Worm (Caenorhabditis elegans) whole organism, L4 larva: ENCODE data around the gene F11D5.1.

Source experiments
- F10B5.3 ChIP-seq: sonication (generic microtip); optimal IDR thresholded peaks from 2 replicates; lab custom pipeline; 2016; ENCODE audit warnings: mild to moderate bottlenecking, missing genetic modification characterization, missing compliant biosample characterization
- F26F4.8 ChIP-seq: fragments of 200-800 bp; sonication (Bioruptor generic); conservative IDR thresholded peaks from 2 replicates; pipeline ENCODE4 v1.3.6; 2022; ENCODE audit warnings: missing genetic modification characterization, missing compliant biosample characterization
- F44E2.7 ChIP-seq: fragments of 200-800 bp; sonication (Bioruptor generic); IDR thresholded peaks from 2 replicates; pipeline ENCODE4 v2.1.2; 2022; ENCODE audit warnings: missing genetic modification characterization, missing compliant biosample characterization
- F49E8.2 ChIP-seq: sonication (generic microtip); optimal IDR thresholded peaks from 2 replicates; lab custom pipeline; 2016; ENCODE audit warnings: missing compliant biosample characterization, mild to moderate bottlenecking, missing genetic modification characterization, borderline replicate concordance
- T20F7.1 ChIP-seq: fragments of 200-800 bp; sonication (Bioruptor generic); optimal IDR thresholded peaks from 2 replicates; lab custom pipeline; 2018; ENCODE audit warnings: mild to moderate bottlenecking, missing genetic modification characterization, missing compliant biosample characterization
- T26A8.4 ChIP-seq: fragments of 200-800 bp; sonication (Bioruptor generic); IDR thresholded peaks from 2 replicates; pipeline ENCODE4 v1.3.6; 2022; ENCODE audit warnings: missing genetic modification characterization, missing compliant biosample characterization
- Y105C5A.15 ChIP-seq: fragments of 200-800 bp; sonication (Bioruptor generic); IDR thresholded peaks from 2 replicates; pipeline ENCODE4 v1.3.6; 2022; ENCODE audit warnings: missing genetic modification characterization, missing compliant biosample characterization
- Y48G9A.11 ChIP-seq: fragments of 200-800 bp; sonication (Bioruptor generic); IDR thresholded peaks from 2 replicates; pipeline ENCODE4 v1.3.6; 2022; ENCODE audit warnings: missing genetic modification reagents, missing genetic modification characterization, missing compliant biosample characterization
- Y5F2A.4 ChIP-seq: fragments of 200-800 bp; sonication (Bioruptor generic); optimal IDR thresholded peaks from 2 replicates; lab custom pipeline; 2018; ENCODE audit warnings: mild to moderate bottlenecking, missing genetic modification characterization, missing compliant biosample characterization
- Y75B8A.6 ChIP-seq: fragments of 200-800 bp; sonication (Bioruptor generic); IDR thresholded peaks from 2 replicates; pipeline ENCODE4 v1.3.6; 2022; ENCODE audit warnings: missing genetic modification reagents, missing genetic modification characterization, missing compliant biosample characterization
- aly-2 ChIP-seq: sonication (generic microtip); optimal IDR thresholded peaks from 2 replicates; lab custom pipeline; 2018; ENCODE audit warnings: missing biosample characterization, missing genetic modification characterization
- arid-1 ChIP-seq: fragments of 200-800 bp; sonication (Bioruptor generic); conservative IDR thresholded peaks from 2 replicates; pipeline ENCODE4 v1.3.6; 2022; ENCODE audit warnings: missing genetic modification reagents, missing genetic modification characterization, missing compliant biosample characterization
- ceh-28 ChIP-seq: fragments of 150-350 bp; optimal IDR thresholded peaks from 2 replicates; lab custom pipeline; 2014; ENCODE audit warnings: missing biosample characterization, missing genetic modification reagents, missing genetic modification characterization
- ceh-62 ChIP-seq: sonication (generic microtip); optimal IDR thresholded peaks from 2 replicates; lab custom pipeline; 2017; ENCODE audit warnings: missing biosample characterization, missing genetic modification characterization
- ceh-82 ChIP-seq: sonication (generic microtip); optimal IDR thresholded peaks from 2 replicates; lab custom pipeline; 2017; ENCODE audit warnings: missing biosample characterization, missing genetic modification characterization
- daf-12 ChIP-seq: fragments of 150-350 bp; optimal IDR thresholded peaks from 2 replicates; lab custom pipeline; 2014; ENCODE audit warnings: missing biosample characterization, missing genetic modification reagents, missing genetic modification characterization
- daf-19 ChIP-seq: fragments of 200-800 bp; sonication (Bioruptor generic); conservative IDR thresholded peaks from 2 replicates; pipeline ENCODE4 v1.3.6; 2022; ENCODE audit warnings: missing genetic modification characterization, missing compliant biosample characterization
- dmd-6 ChIP-seq: fragments of 200-800 bp; sonication (Bioruptor generic); IDR thresholded peaks from 2 replicates; pipeline ENCODE4 v1.3.6; 2022; ENCODE audit warnings: missing genetic modification reagents, missing genetic modification characterization, missing compliant biosample characterization
- dmd-8 ChIP-seq: fragments of 200-800 bp; sonication (Bioruptor generic); IDR thresholded peaks from 2 replicates; pipeline ENCODE4 v1.3.6; 2022; ENCODE audit warnings: missing genetic modification characterization, missing compliant biosample characterization
- duxl-1 ChIP-seq: sonication (generic microtip); optimal IDR thresholded peaks from 2 replicates; lab custom pipeline; 2016; ENCODE audit warnings: mild to moderate bottlenecking, missing genetic modification characterization, moderate library complexity, missing compliant biosample characterization; ENCODE audit not compliant: poor library complexity
- egl-27 ChIP-seq: sonication (generic microtip); optimal IDR thresholded peaks from 3 replicates; lab custom pipeline; 2017; ENCODE audit warnings: missing biosample characterization, missing genetic modification reagents, missing genetic modification characterization
- egl-43 ChIP-seq: fragments of 200-800 bp; sonication (Bioruptor generic); IDR thresholded peaks from 2 replicates; pipeline ENCODE4 v1.3.6; 2022; ENCODE audit warnings: missing genetic modification reagents, missing genetic modification characterization, missing compliant biosample characterization
- fos-1 ChIP-seq: fragments of 150-350 bp; optimal IDR thresholded peaks from 2 replicates; lab custom pipeline; 2014; ENCODE audit warnings: missing biosample characterization, missing genetic modification characterization
- hif-1 ChIP-seq, 2 experiments: sonication (generic microtip); optimal IDR thresholded peaks; 2 replicates each; lab custom pipeline; 2016 to 2017; ENCODE audit warnings: missing compliant biosample characterization in 2 of 2, missing genetic modification characterization in 2 of 2, missing genetic modification reagents in 2 of 2, missing genotype in 2 of 2, mild to moderate bottlenecking in 1 of 2
- hlh-11 ChIP-seq: fragments of 200-800 bp; sonication (Bioruptor generic); optimal IDR thresholded peaks from 2 replicates; lab custom pipeline; 2018; ENCODE audit warnings: mild to moderate bottlenecking, missing genetic modification characterization, missing compliant biosample characterization
- hlh-30 ChIP-seq: sonication (generic microtip); optimal IDR thresholded peaks from 2 replicates; lab custom pipeline; 2017; ENCODE audit warnings: antibody characterized with exemption, mild to moderate bottlenecking, missing genetic modification characterization, missing compliant biosample characterization; ENCODE audit not compliant: insufficient read depth
- hmg-1.1 ChIP-seq: fragments of 200-800 bp; sonication (Bioruptor generic); IDR thresholded peaks from 2 replicates; pipeline ENCODE4 v1.3.6; 2022; ENCODE audit warnings: missing genetic modification reagents, missing genetic modification characterization, missing compliant biosample characterization
- lin-13 ChIP-seq: fragments of 150-350 bp; optimal IDR thresholded peaks from 2 replicates; lab custom pipeline; 2014; ENCODE audit warnings: missing biosample characterization, missing genetic modification reagents, missing genetic modification characterization
- lin-15B ChIP-seq: fragments of 150-350 bp; sonication (generic microtip); optimal IDR thresholded peaks from 3 replicates; lab custom pipeline; 2014; ENCODE audit warnings: missing biosample characterization, missing genetic modification characterization
- lin-29 ChIP-seq: fragments of 200-800 bp; sonication (Bioruptor generic); IDR thresholded peaks from 2 replicates; pipeline ENCODE4 v1.3.6; 2022; ENCODE audit warnings: missing genetic modification reagents, missing genetic modification characterization, missing compliant biosample characterization
- lin-38 ChIP-seq: fragments of 200-800 bp; sonication (Bioruptor generic); IDR thresholded peaks from 2 replicates; pipeline ENCODE4 v1.3.6; 2022; ENCODE audit warnings: missing genetic modification reagents, missing genetic modification characterization, missing compliant biosample characterization
- mep-1 ChIP-seq: fragments of 150-350 bp; sonication (generic microtip); optimal IDR thresholded peaks from 3 replicates; lab custom pipeline; 2014; ENCODE audit warnings: missing biosample characterization, missing genetic modification characterization
- mxl-2 ChIP-seq: fragments of 200-800 bp; sonication (Bioruptor generic); conservative IDR thresholded peaks from 2 replicates; pipeline ENCODE4 v1.3.6; 2022; ENCODE audit warnings: missing genetic modification reagents, missing genetic modification characterization, missing compliant biosample characterization
- nhr-11 ChIP-seq: fragments of 150-350 bp; optimal IDR thresholded peaks from 2 replicates; lab custom pipeline; 2014; ENCODE audit warnings: missing biosample characterization, missing genetic modification characterization
- nhr-25 ChIP-seq: sonication (generic microtip); optimal IDR thresholded peaks from 2 replicates; lab custom pipeline; 2017; ENCODE audit warnings: missing genetic modification characterization, mild to moderate bottlenecking, missing compliant biosample characterization, antibody characterized with exemption, moderate library complexity, borderline replicate concordance; ENCODE audit not compliant: insufficient read depth
- nhr-28 ChIP-seq: fragments of 150-350 bp; optimal IDR thresholded peaks from 2 replicates; lab custom pipeline; 2014; ENCODE audit warnings: missing biosample characterization, missing genetic modification characterization
- nhr-41 ChIP-seq: fragments of 200-800 bp; sonication (Bioruptor generic); IDR thresholded peaks from 2 replicates; pipeline ENCODE4 v1.3.6; 2022; ENCODE audit warnings: missing genetic modification reagents, missing genetic modification characterization, missing compliant biosample characterization
- nhr-42 ChIP-seq: fragments of 200-800 bp; sonication (Bioruptor generic); IDR thresholded peaks from 2 replicates; pipeline ENCODE4 v1.3.6; 2022; ENCODE audit warnings: missing genetic modification characterization, missing compliant biosample characterization
- nhr-48 ChIP-seq: sonication (generic microtip); optimal IDR thresholded peaks from 2 replicates; lab custom pipeline; 2016; ENCODE audit warnings: mild to moderate bottlenecking, missing genetic modification characterization, missing compliant biosample characterization
- saeg-2 ChIP-seq: fragments of 200-800 bp; sonication (Bioruptor generic); IDR thresholded peaks from 2 replicates; pipeline ENCODE4 v1.3.6; 2022; ENCODE audit warnings: missing genetic modification reagents, missing genetic modification characterization, missing compliant biosample characterization
- set-16 ChIP-seq: fragments of 200-800 bp; sonication (Bioruptor generic); IDR thresholded peaks from 2 replicates; pipeline ENCODE4 v1.3.6; 2022; ENCODE audit warnings: missing genetic modification reagents, missing genetic modification characterization, missing compliant biosample characterization
- skn-1 ChIP-seq: fragments of 150-350 bp; optimal IDR thresholded peaks from 2 replicates; lab custom pipeline; 2014; ENCODE audit warnings: missing biosample characterization, missing genetic modification characterization
- snpc-1.2 ChIP-seq: fragments of 200-800 bp; sonication (Bioruptor generic); IDR thresholded peaks from 2 replicates; pipeline ENCODE4 v1.3.6; 2022; ENCODE audit warnings: missing genetic modification reagents, missing genetic modification characterization, missing compliant biosample characterization
- spr-1 ChIP-seq: sonication (generic microtip); optimal IDR thresholded peaks from 2 replicates; lab custom pipeline; 2016; ENCODE audit warnings: mild to moderate bottlenecking, missing genetic modification characterization, missing compliant biosample characterization
- spr-3 ChIP-seq: fragments of 200-800 bp; sonication (Bioruptor generic); optimal IDR thresholded peaks from 2 replicates; lab custom pipeline; 2018; ENCODE audit warnings: mild to moderate bottlenecking, missing genetic modification characterization, missing compliant biosample characterization
- zag-1 ChIP-seq: fragments of 150-350 bp; optimal IDR thresholded peaks from 2 replicates; lab custom pipeline; 2014; ENCODE audit warnings: missing biosample characterization, missing genetic modification characterization
- zfp-3 ChIP-seq: fragments of 200-800 bp; sonication (Bioruptor generic); conservative IDR thresholded peaks from 2 replicates; pipeline ENCODE4 v1.3.6; 2022; ENCODE audit warnings: missing genetic modification reagents, missing genetic modification characterization, missing compliant biosample characterization
- zip-11 ChIP-seq: fragments of 200-800 bp; sonication (Bioruptor generic); IDR thresholded peaks from 2 replicates; pipeline ENCODE4 v1.3.6; 2022; ENCODE audit warnings: missing genetic modification characterization, missing compliant biosample characterization
- zip-2 ChIP-seq: fragments of 150-350 bp; optimal IDR thresholded peaks from 2 replicates; lab custom pipeline; 2014; ENCODE audit warnings: missing biosample characterization, missing genetic modification characterization
- ztf-11 ChIP-seq: fragments of 150-350 bp; optimal IDR thresholded peaks from 2 replicates; lab custom pipeline; 2014; ENCODE audit warnings: missing biosample characterization, missing genetic modification characterization
- ztf-7 ChIP-seq: fragments of 150-350 bp; optimal IDR thresholded peaks from 2 replicates; lab custom pipeline; 2014; ENCODE audit warnings: missing biosample characterization, missing genetic modification characterization

Gene F11D5.1

DNA sequence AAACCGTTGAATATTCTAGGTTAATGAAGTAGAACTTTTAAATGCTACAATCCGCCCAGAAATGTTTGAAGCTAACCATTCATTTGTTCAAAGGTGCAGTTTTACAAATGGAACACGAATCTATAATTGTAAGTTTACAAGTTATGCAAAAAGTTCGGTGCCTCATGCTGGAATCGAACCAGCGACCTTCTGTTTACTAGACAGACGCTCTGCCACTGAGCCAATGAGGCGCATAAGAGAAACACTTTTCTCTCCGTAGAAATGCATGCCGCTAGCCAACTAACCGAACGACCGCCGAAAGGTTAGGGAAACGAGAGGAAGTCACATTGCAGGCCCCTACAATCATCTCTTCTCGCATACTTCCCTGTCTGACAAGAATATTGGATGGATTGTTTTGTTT, 38.3 kb downstream of the F11D5.1 start (continued):
- TF ChIP-seq dmd-8 (peak; percentile 92), spr-1 (tag; lab: Kevin White, UChicago) (peak; percentile 29), lin-38 (GFP tag; lab: Robert Waterston, UW) (no peak), mxl-2 (GFP tag; lab: Robert Waterston, UW) (peak; percentile 70; the same call in 1 of the 2 replicates), Y75B8A.6 (no peak), Y5F2A.4 (GFP tag; lab: Kevin White, UChicago) (peak; percentile 62), zip-2 (tag; lab: Kevin White, UChicago) (no peak), hlh-11 (tag; lab: Kevin White, UChicago) (peak; percentile 56), daf-19 (GFP tag; lab: Robert Waterston, UW) (peak; percentile 93), hmg-1.1 (GFP tag; lab: Robert Waterston, UW) (peak; percentile 95), F26F4.8 (peak; percentile 81), nhr-28 (tag; lab: Kevin White, UChicago) (peak; percentile 37), lin-13 (GFP tag; lab: Kevin White, UChicago) (peak; percentile 23), ztf-11 (tag; lab: Kevin White, UChicago) (no peak), daf-12 (tag; lab: Kevin White, UChicago) (no peak), hlh-30 (tag; lab: Kevin White, UChicago) (peak; percentile 72), nhr-48 (peak; percentile 61), zfp-3 (GFP tag; lab: Robert Waterston, UW) (peak; percentile 65; the same call in 1 of the 2 replicates), T26A8.4 (peak; percentile 90), aly-2 (tag; lab: Kevin White, UChicago) (no peak), F49E8.2 (tag; lab: Kevin White, UChicago) (peak; percentile 37), Y48G9A.11 (peak; percentile 82), nhr-11 (tag; lab: Kevin White, UChicago) (peak; percentile 33), nhr-41 (GFP tag; lab: Robert Waterston, UW) (peak; percentile 89), ceh-28 (tag; lab: Kevin White, UChicago) (no peak), ceh-82 (tag; lab: Kevin White, UChicago) (no peak), duxl-1 (tag; lab: Kevin White, UChicago) (peak; percentile 65), ztf-7 (tag; lab: Kevin White, UChicago) (peak; percentile 55), nhr-42 (GFP tag; lab: Robert Waterston, UW) (peak; percentile 81), F10B5.3 (tag; lab: Kevin White, UChicago) (no peak), lin-29 (peak; percentile 75), zag-1 (tag; lab: Kevin White, UChicago) (no peak), F44E2.7 (GFP tag; lab: Robert Waterston, UW) (peak; percentile 96), mep-1 (tag; lab: Kevin White, UChicago) (peak; percentile 78), lin-15B (no peak), spr-3 (GFP tag; lab: Kevin White, UChicago) (peak; percentile 73), egl-27 (tag; lab: Kevin White, UChicago) (no peak), T20F7.1 (GFP tag; lab: Kevin White, UChicago) (peak; percentile 16), arid-1 (GFP tag; lab: Robert Waterston, UW) (peak; percentile 94), egl-43 (peak; percentile 96), hif-1 (tag; optimal IDR thresholded peaks at IDR 0.05; lab: Kevin White, UChicago) (peak in 1 of 2 experiments; percentile 30), set-16 (GFP tag; lab: Robert Waterston, UW) (no peak), saeg-2 (peak; percentile 71; the same call in 1 of the 2 replicates), Y105C5A.15 (GFP tag; lab: Robert Waterston, UW) (peak; percentile 98), nhr-25 (tag; lab: Kevin White, UChicago) (no peak), skn-1 (tag; lab: Kevin White, UChicago) (no peak), dmd-6 (GFP tag; lab: Robert Waterston, UW) (peak; percentile 76), zip-11 (GFP tag; lab: Robert Waterston, UW) (peak; percentile 89), snpc-1.2 (GFP tag; lab: Robert Waterston, UW) (peak; percentile 89), ceh-62 (tag; lab: Kevin White, UChicago) (no peak), fos-1 (tag; lab: Kevin White, UChicago) (no peak)
